Worm (Caenorhabditis elegans) whole organism, L4 larva: Measurements from ENCODE around the gene odd-1.

ENCODE experiments used
- D1046.2 ChIP-seq: fragments of 200-800 bp; sonication (Bioruptor generic); IDR thresholded peaks from 2 replicates; pipeline ENCODE4 v1.3.6; 2022; ENCODE audit warnings: missing genetic modification characterization, missing compliant biosample characterization
- F37D6.2 ChIP-seq: sonication (generic microtip); optimal IDR thresholded peaks from 2 replicates; lab custom pipeline; 2016; ENCODE audit warnings: mild to moderate bottlenecking, missing genetic modification characterization, missing compliant biosample characterization
- F44E2.7 ChIP-seq: fragments of 200-800 bp; sonication (Bioruptor generic); IDR thresholded peaks from 2 replicates; pipeline ENCODE4 v2.1.2; 2022; ENCODE audit warnings: missing genetic modification characterization, missing compliant biosample characterization
- F49E8.2 ChIP-seq: sonication (generic microtip); optimal IDR thresholded peaks from 2 replicates; lab custom pipeline; 2016; ENCODE audit warnings: missing compliant biosample characterization, mild to moderate bottlenecking, missing genetic modification characterization, borderline replicate concordance
- R02D3.7 ChIP-seq: fragments of 150-350 bp; sonication (generic microtip); optimal IDR thresholded peaks from 3 replicates; lab custom pipeline; 2014; ENCODE audit warnings: missing biosample characterization, missing genetic modification characterization
- T20F7.1 ChIP-seq: fragments of 200-800 bp; sonication (Bioruptor generic); optimal IDR thresholded peaks from 2 replicates; lab custom pipeline; 2018; ENCODE audit warnings: mild to moderate bottlenecking, missing genetic modification characterization, missing compliant biosample characterization
- Y105C5A.15 ChIP-seq: fragments of 200-800 bp; sonication (Bioruptor generic); IDR thresholded peaks from 2 replicates; pipeline ENCODE4 v1.3.6; 2022; ENCODE audit warnings: missing genetic modification characterization, missing compliant biosample characterization
- Y48G9A.11 ChIP-seq: fragments of 200-800 bp; sonication (Bioruptor generic); IDR thresholded peaks from 2 replicates; pipeline ENCODE4 v1.3.6; 2022; ENCODE audit warnings: missing genetic modification reagents, missing genetic modification characterization, missing compliant biosample characterization
- Y5F2A.4 ChIP-seq: fragments of 200-800 bp; sonication (Bioruptor generic); optimal IDR thresholded peaks from 2 replicates; lab custom pipeline; 2018; ENCODE audit warnings: mild to moderate bottlenecking, missing genetic modification characterization, missing compliant biosample characterization
- Y75B8A.6 ChIP-seq: fragments of 200-800 bp; sonication (Bioruptor generic); IDR thresholded peaks from 2 replicates; pipeline ENCODE4 v1.3.6; 2022; ENCODE audit warnings: missing genetic modification reagents, missing genetic modification characterization, missing compliant biosample characterization
- ama-1 ChIP-seq: fragments of 150-350 bp; optimal IDR thresholded peaks from 2 replicates; lab custom pipeline; 2014; ENCODE audit warnings: inconsistent platforms, mixed read lengths
- arid-1 ChIP-seq: fragments of 200-800 bp; sonication (Bioruptor generic); conservative IDR thresholded peaks from 2 replicates; pipeline ENCODE4 v1.3.6; 2022; ENCODE audit warnings: missing genetic modification reagents, missing genetic modification characterization, missing compliant biosample characterization
- ces-1 ChIP-seq: fragments of 150-350 bp; sonication (generic microtip); optimal IDR thresholded peaks from 4 replicates; lab custom pipeline; 2014; ENCODE audit warnings: missing biosample characterization, missing genetic modification reagents, missing genetic modification characterization
- dpl-1 ChIP-seq: fragments of 150-350 bp; optimal IDR thresholded peaks from 2 replicates; lab custom pipeline; 2014; ENCODE audit warnings: missing biosample characterization, missing genetic modification reagents, missing genetic modification characterization
- duxl-1 ChIP-seq: sonication (generic microtip); optimal IDR thresholded peaks from 2 replicates; lab custom pipeline; 2016; ENCODE audit warnings: mild to moderate bottlenecking, missing genetic modification characterization, moderate library complexity, missing compliant biosample characterization; ENCODE audit not compliant: poor library complexity
- dve-1 ChIP-seq: sonication (generic microtip); optimal IDR thresholded peaks from 2 replicates; lab custom pipeline; 2017; ENCODE audit warnings: antibody characterized with exemption, mild to moderate bottlenecking, missing genetic modification characterization, missing compliant biosample characterization; ENCODE audit not compliant: insufficient read depth
- egl-27 ChIP-seq: sonication (generic microtip); optimal IDR thresholded peaks from 3 replicates; lab custom pipeline; 2017; ENCODE audit warnings: missing biosample characterization, missing genetic modification reagents, missing genetic modification characterization
- fkh-10 ChIP-seq: fragments of 150-350 bp; optimal IDR thresholded peaks from 2 replicates; lab custom pipeline; 2014; ENCODE audit warnings: missing biosample characterization, missing genetic modification reagents, missing genetic modification characterization
- hif-1 ChIP-seq, 2 experiments: sonication (generic microtip); optimal IDR thresholded peaks; 2 replicates each; lab custom pipeline; 2016 to 2017; ENCODE audit warnings: missing compliant biosample characterization in 2 of 2, missing genetic modification characterization in 2 of 2, missing genetic modification reagents in 2 of 2, missing genotype in 2 of 2, mild to moderate bottlenecking in 1 of 2
- hmg-1.1 ChIP-seq: fragments of 200-800 bp; sonication (Bioruptor generic); IDR thresholded peaks from 2 replicates; pipeline ENCODE4 v1.3.6; 2022; ENCODE audit warnings: missing genetic modification reagents, missing genetic modification characterization, missing compliant biosample characterization
- lin-1 ChIP-seq: fragments of 200-800 bp; sonication (Bioruptor generic); IDR thresholded peaks from 2 replicates; pipeline ENCODE4 v1.3.6; 2022; ENCODE audit warnings: missing genetic modification reagents, missing genetic modification characterization, missing compliant biosample characterization
- lin-13 ChIP-seq: fragments of 150-350 bp; optimal IDR thresholded peaks from 2 replicates; lab custom pipeline; 2014; ENCODE audit warnings: missing biosample characterization, missing genetic modification reagents, missing genetic modification characterization
- lin-15B ChIP-seq: fragments of 150-350 bp; sonication (generic microtip); optimal IDR thresholded peaks from 3 replicates; lab custom pipeline; 2014; ENCODE audit warnings: missing biosample characterization, missing genetic modification characterization
- lin-29 ChIP-seq: fragments of 200-800 bp; sonication (Bioruptor generic); IDR thresholded peaks from 2 replicates; pipeline ENCODE4 v1.3.6; 2022; ENCODE audit warnings: missing genetic modification reagents, missing genetic modification characterization, missing compliant biosample characterization
- lin-38 ChIP-seq: fragments of 200-800 bp; sonication (Bioruptor generic); IDR thresholded peaks from 2 replicates; pipeline ENCODE4 v1.3.6; 2022; ENCODE audit warnings: missing genetic modification reagents, missing genetic modification characterization, missing compliant biosample characterization
- lsy-2 ChIP-seq, 2 experiments: fragments of 150-350 bp in 1 of 2; sonication (generic microtip) in 1 of 2; optimal IDR thresholded peaks; 2 replicates each; lab custom pipeline; 2014 to 2017; ENCODE audit warnings: missing biosample characterization in 2 of 2, missing genetic modification characterization in 2 of 2
- mdt-29 ChIP-seq: fragments of 200-800 bp; sonication (Bioruptor generic); IDR thresholded peaks from 2 replicates; pipeline ENCODE4 v1.3.6; 2022; ENCODE audit warnings: missing genetic modification reagents, missing genetic modification characterization, missing compliant biosample characterization
- mxl-3 ChIP-seq: fragments of 200-800 bp; sonication (Bioruptor generic); optimal IDR thresholded peaks from 2 replicates; lab custom pipeline; 2018; ENCODE audit warnings: mild to moderate bottlenecking, missing genetic modification characterization, missing compliant biosample characterization
- nhr-111 ChIP-seq: fragments of 200-800 bp; sonication (Bioruptor generic); optimal IDR thresholded peaks from 2 replicates; lab custom pipeline; 2018; ENCODE audit warnings: mild to moderate bottlenecking, missing genetic modification characterization, missing compliant biosample characterization
- nhr-28 ChIP-seq: fragments of 150-350 bp; optimal IDR thresholded peaks from 2 replicates; lab custom pipeline; 2014; ENCODE audit warnings: missing biosample characterization, missing genetic modification characterization
- nhr-42 ChIP-seq: fragments of 200-800 bp; sonication (Bioruptor generic); IDR thresholded peaks from 2 replicates; pipeline ENCODE4 v1.3.6; 2022; ENCODE audit warnings: missing genetic modification characterization, missing compliant biosample characterization
- nhr-48 ChIP-seq: sonication (generic microtip); optimal IDR thresholded peaks from 2 replicates; lab custom pipeline; 2016; ENCODE audit warnings: mild to moderate bottlenecking, missing genetic modification characterization, missing compliant biosample characterization
- nhr-6 ChIP-seq: fragments of 150-350 bp; optimal IDR thresholded peaks from 2 replicates; lab custom pipeline; 2014; ENCODE audit warnings: missing biosample characterization, missing genetic modification characterization
- nhr-77 ChIP-seq: fragments of 150-350 bp; optimal IDR thresholded peaks from 2 replicates; lab custom pipeline; 2014; ENCODE audit warnings: missing biosample characterization, missing genetic modification characterization
- pha-4 ChIP-seq, 2 experiments: fragments of 150-350 bp in 1 of 2; fragments of 200-800 bp in 1 of 2; sonication (Bioruptor generic) in 1 of 2; IDR thresholded peaks in 1 of 2; optimal IDR thresholded peaks in 1 of 2; 2 replicates each; pipeline versions ENCODE4 v1.3.6 to Lab custom; 2014 to 2022; ENCODE audit warnings: missing genetic modification characterization in 2 of 2, missing genetic modification reagents in 2 of 2, missing biosample characterization in 1 of 2, missing compliant biosample characterization in 1 of 2
- php-3 ChIP-seq: fragments of 200-800 bp; sonication (Bioruptor generic); IDR thresholded peaks from 2 replicates; pipeline ENCODE4 v1.3.6; 2022; ENCODE audit warnings: missing genetic modification reagents, missing genetic modification characterization, missing compliant biosample characterization
- pqm-1 ChIP-seq: sonication (generic microtip); optimal IDR thresholded peaks from 2 replicates; lab custom pipeline; 2017; ENCODE audit warnings: missing biosample characterization, missing genetic modification characterization
- rbr-2 ChIP-seq: sonication (generic microtip); optimal IDR thresholded peaks from 2 replicates; lab custom pipeline; 2016; ENCODE audit warnings: missing genotype, missing genetic modification characterization, missing compliant biosample characterization
- snpc-1.2 ChIP-seq: fragments of 200-800 bp; sonication (Bioruptor generic); IDR thresholded peaks from 2 replicates; pipeline ENCODE4 v1.3.6; 2022; ENCODE audit warnings: missing genetic modification reagents, missing genetic modification characterization, missing compliant biosample characterization
- spr-3 ChIP-seq: fragments of 200-800 bp; sonication (Bioruptor generic); optimal IDR thresholded peaks from 2 replicates; lab custom pipeline; 2018; ENCODE audit warnings: mild to moderate bottlenecking, missing genetic modification characterization, missing compliant biosample characterization
- unc-130 ChIP-seq: sonication (generic microtip); optimal IDR thresholded peaks from 2 replicates; lab custom pipeline; 2016; ENCODE audit warnings: missing genetic modification reagents, missing genetic modification characterization, missing compliant biosample characterization
- unc-39 ChIP-seq: sonication (generic microtip); optimal IDR thresholded peaks from 2 replicates; lab custom pipeline; 2017; ENCODE audit warnings: missing biosample characterization, missing genetic modification characterization
- unc-62 ChIP-seq, 3 experiments: fragments of 150-350 bp in 1 of 3; sonication (generic microtip); optimal IDR thresholded peaks in 2 of 3; peaks in 1 of 3; 1 replicate in 1 of 3; 2 replicates in 2 of 3; lab custom pipeline; 2014 to 2017; ENCODE audit warnings: missing biosample characterization in 3 of 3, missing genetic modification characterization in 3 of 3, missing genetic modification reagents in 3 of 3, missing genotype in 1 of 3
- ztf-7 ChIP-seq: fragments of 150-350 bp; optimal IDR thresholded peaks from 2 replicates; lab custom pipeline; 2014; ENCODE audit warnings: missing biosample characterization, missing genetic modification characterization

The odd-1 gene

ce11 chrIII:7141285-7141715, 33.2 kb downstream of the odd-1 start (continued):
- no peak for TF ChIP-seq unc-39
- peak; percentile 39 for TF ChIP-seq rbr-2 (tag; lab: Kevin White, UChicago)
- TF ChIP-seq hif-1 (tag; optimal IDR thresholded peaks at IDR 0.05; lab: Kevin White, UChicago) = peak in 1 of 2 experiments; percentile 15
- TF ChIP-seq mdt-29 (GFP tag; lab: Robert Waterston, UW) = peak; percentile 84; the same call in 1 of the 2 replicates
- TF ChIP-seq F37D6.2 (tag; lab: Kevin White, UChicago) = no peak
- TF ChIP-seq nhr-111 (GFP tag; lab: Kevin White, UChicago) = peak; percentile 17
- no peak for TF ChIP-seq lin-29 (GFP tag; lab: Robert Waterston, UW)
- no peak for TF ChIP-seq F44E2.7 (GFP tag; lab: Robert Waterston, UW)
- TF ChIP-seq dve-1 (tag; lab: Kevin White, UChicago) = peak; percentile 97
- peak; percentile 63; the same call in 1 of the 2 replicates for TF ChIP-seq pha-4 (GFP tag; IDR thresholded peaks at IDR 0.05; lab: Robert Waterston, UW)
- no peak for TF ChIP-seq pha-4 (tag; optimal IDR thresholded peaks at IDR 0.05; lab: Kevin White, UChicago)
- peak; percentile 98 for TF ChIP-seq ama-1 (lab: Kevin White, UChicago)
- TF ChIP-seq nhr-42 (GFP tag; lab: Robert Waterston, UW) = peak; percentile 68; the same call in 1 of the 2 replicates
- no peak for TF ChIP-seq fkh-10
- TF ChIP-seq arid-1 = peak; percentile 70
- TF ChIP-seq lin-15B (tag; lab: Kevin White, UChicago) = peak; percentile 28
- TF ChIP-seq Y5F2A.4 = peak; percentile 61
- TF ChIP-seq duxl-1 (tag; lab: Kevin White, UChicago) = peak; percentile 82
- TF ChIP-seq ces-1 (GFP tag; lab: Kevin White, UChicago) = no peak
- TF ChIP-seq lin-38 (GFP tag; lab: Robert Waterston, UW) = peak; percentile 68
- TF ChIP-seq Y75B8A.6 (GFP tag; lab: Robert Waterston, UW) = peak; percentile 69; the same call in 1 of the 2 replicates
- TF ChIP-seq egl-27 = peak; percentile 22
- TF ChIP-seq F49E8.2 (tag; lab: Kevin White, UChicago) = peak; percentile 89
- peak; percentile 69 for TF ChIP-seq snpc-1.2
- TF ChIP-seq lin-1 (GFP tag; lab: Robert Waterston, UW) = peak; percentile 72; the same call in 1 of the 2 replicates
- TF ChIP-seq hmg-1.1 (GFP tag; lab: Robert Waterston, UW) = peak; percentile 27; the same call in 1 of the 2 replicates
- TF ChIP-seq Y105C5A.15 (GFP tag; lab: Robert Waterston, UW) = 0 out of 2 replicates have a peak, but pooled peaks have one; percentile 59
- peak in 1 of 2 experiments; percentile 71 for TF ChIP-seq lsy-2 (tag; optimal IDR thresholded peaks at IDR 0.05; lab: Kevin White, UChicago)
- peak; percentile 84 for TF ChIP-seq Y48G9A.11 (GFP tag; lab: Robert Waterston, UW)
- peak; percentile 68 for TF ChIP-seq mxl-3 (GFP tag; lab: Kevin White, UChicago)
- peak; percentile 50 for TF ChIP-seq nhr-48 (tag; lab: Kevin White, UChicago)
- TF ChIP-seq lin-13 (GFP tag; lab: Kevin White, UChicago) = peak; percentile 54
- peak; percentile 53 for TF ChIP-seq pqm-1
- no peak for TF ChIP-seq nhr-6 (tag; lab: Kevin White, UChicago)
- TF ChIP-seq spr-3 (GFP tag; lab: Kevin White, UChicago) = peak; percentile 52
- TF ChIP-seq ztf-7 = peak; percentile 38
- TF ChIP-seq nhr-77 = peak; percentile 36
- TF ChIP-seq unc-62 (GFP tag; optimal IDR thresholded peaks at IDR 0.05 in 1 of 2; lab: Kevin White, UChicago) = peak in 1 of 2 experiments; percentile 59
- TF ChIP-seq unc-62 (tag; optimal IDR thresholded peaks at IDR 0.05; lab: Kevin White, UChicago) = no peak
- TF ChIP-seq nhr-28 (tag; lab: Kevin White, UChicago) = peak; percentile 57
- peak; percentile 69 for TF ChIP-seq T20F7.1 (GFP tag; lab: Kevin White, UChicago)
- TF ChIP-seq R02D3.7 (tag; lab: Kevin White, UChicago) = no peak
- TF ChIP-seq unc-130 = peak; percentile 24
- TF ChIP-seq dpl-1 (GFP tag; lab: Kevin White, UChicago) = peak; percentile 33
- peak; percentile 89 for TF ChIP-seq php-3 (GFP tag; lab: Robert Waterston, UW)
- 0 out of 2 replicates have a peak, but pooled peaks have one; percentile 58 for TF ChIP-seq D1046.2 (GFP tag; lab: Robert Waterston, UW)
- TF ChIP-seq, all 104 proteins: peak for 56
